Worm (Caenorhabditis elegans) whole organism, late embryonic: ENCODE data around the gene ints-11.
A peak's percentile ranks its signal among the peaks of the same experiment; 100 is the strongest.

ENCODE experiments used
- C08G9.2 ChIP-seq: sonication (generic microtip); optimal IDR thresholded peaks from 2 replicates; lab custom pipeline; 2016; ENCODE audit warnings: mild to moderate bottlenecking, missing genetic modification characterization, moderate library complexity, missing compliant biosample characterization
- F13H6.1 ChIP-seq: sonication (generic microtip); optimal IDR thresholded peaks from 2 replicates; lab custom pipeline; 2016; ENCODE audit warnings: missing genetic modification characterization, missing compliant biosample characterization
- K02D7.2 ChIP-seq: sonication (generic microtip); optimal IDR thresholded peaks from 2 replicates; lab custom pipeline; 2017; ENCODE audit warnings: mild to moderate bottlenecking, missing genetic modification characterization, missing compliant biosample characterization
- K09A11.1 ChIP-seq: sonication (generic microtip); optimal IDR thresholded peaks from 2 replicates; lab custom pipeline; 2017; ENCODE audit warnings: antibody characterized with exemption, mild to moderate bottlenecking, missing genetic modification characterization, missing compliant biosample characterization; ENCODE audit not compliant: insufficient read depth
- T23F11.4 ChIP-seq: fragments of 200-800 bp; sonication (Bioruptor generic); optimal IDR thresholded peaks from 2 replicates; lab custom pipeline; 2018; ENCODE audit warnings: mild to moderate bottlenecking, missing genetic modification characterization, missing compliant biosample characterization
- Y22D7AL.16 ChIP-seq: sonication (generic microtip); optimal IDR thresholded peaks from 2 replicates; lab custom pipeline; 2016; ENCODE audit warnings: missing genetic modification characterization, missing compliant biosample characterization
- ahr-1 ChIP-seq: sonication (generic microtip); optimal IDR thresholded peaks from 2 replicates; lab custom pipeline; 2016; ENCODE audit warnings: missing genetic modification characterization, missing compliant biosample characterization
- ceh-18 ChIP-seq: sonication (generic microtip); optimal IDR thresholded peaks from 2 replicates; lab custom pipeline; 2016; ENCODE audit warnings: missing genetic modification characterization, missing compliant biosample characterization
- ceh-19 ChIP-seq: fragments of 200-800 bp; sonication (Bioruptor generic); optimal IDR thresholded peaks from 2 replicates; lab custom pipeline; 2018; ENCODE audit warnings: mild to moderate bottlenecking, missing genetic modification characterization, missing compliant biosample characterization
- ceh-2 ChIP-seq: sonication (generic microtip); optimal IDR thresholded peaks from 2 replicates; lab custom pipeline; 2016; ENCODE audit warnings: missing genotype, missing genetic modification characterization, missing compliant biosample characterization
- ceh-22 ChIP-seq: sonication (generic microtip); optimal IDR thresholded peaks from 2 replicates; lab custom pipeline; 2017; ENCODE audit warnings: missing biosample characterization, missing genetic modification characterization
- ceh-24 ChIP-seq: sonication (generic microtip); optimal IDR thresholded peaks from 2 replicates; lab custom pipeline; 2016; ENCODE audit warnings: mild to moderate bottlenecking, missing genetic modification characterization, missing compliant biosample characterization
- ceh-31 ChIP-seq: sonication (generic microtip); optimal IDR thresholded peaks from 2 replicates; lab custom pipeline; 2016; ENCODE audit warnings: missing genetic modification characterization, missing compliant biosample characterization
- ceh-34 ChIP-seq: sonication (generic microtip); optimal IDR thresholded peaks from 2 replicates; lab custom pipeline; 2016; ENCODE audit warnings: mild to moderate bottlenecking, missing genetic modification characterization, missing compliant biosample characterization
- ceh-45 ChIP-seq: fragments of 200-800 bp; sonication (Bioruptor generic); IDR thresholded peaks from 2 replicates; pipeline ENCODE4 v1.3.6; 2022; ENCODE audit warnings: missing genetic modification reagents, missing genetic modification characterization, missing compliant biosample characterization
- ceh-48 ChIP-seq: sonication (generic microtip); optimal IDR thresholded peaks from 2 replicates; lab custom pipeline; 2016; ENCODE audit warnings: missing genetic modification characterization, inconsistent platforms, missing compliant biosample characterization
- ceh-9 ChIP-seq: sonication (generic microtip); optimal IDR thresholded peaks from 2 replicates; lab custom pipeline; 2016; ENCODE audit warnings: mild to moderate bottlenecking, missing genetic modification characterization, inconsistent platforms, missing compliant biosample characterization
- che-1 ChIP-seq: sonication (generic microtip); optimal IDR thresholded peaks from 2 replicates; lab custom pipeline; 2016; ENCODE audit warnings: mild to moderate bottlenecking, missing genetic modification characterization, missing compliant biosample characterization
- elt-2 ChIP-seq: sonication (generic microtip); optimal IDR thresholded peaks from 2 replicates; lab custom pipeline; 2016; ENCODE audit warnings: missing genetic modification reagents, missing genetic modification characterization, missing compliant biosample characterization
- ets-4 ChIP-seq: sonication (generic microtip); optimal IDR thresholded peaks from 2 replicates; lab custom pipeline; 2016; ENCODE audit warnings: missing genetic modification characterization, missing compliant biosample characterization
- eyg-1 ChIP-seq: sonication (generic microtip); optimal IDR thresholded peaks from 2 replicates; lab custom pipeline; 2016; ENCODE audit warnings: missing genotype, missing genetic modification characterization, missing compliant biosample characterization
- fax-1 ChIP-seq: sonication (generic microtip); optimal IDR thresholded peaks from 2 replicates; lab custom pipeline; 2016; ENCODE audit warnings: missing genotype, missing genetic modification characterization, missing compliant biosample characterization
- gmeb-2 ChIP-seq: sonication (generic microtip); optimal IDR thresholded peaks from 2 replicates; lab custom pipeline; 2016; ENCODE audit warnings: missing genetic modification characterization, inconsistent platforms, missing compliant biosample characterization
- hlh-13 ChIP-seq: fragments of 200-800 bp; sonication (Bioruptor generic); optimal IDR thresholded peaks from 2 replicates; lab custom pipeline; 2018; ENCODE audit warnings: mild to moderate bottlenecking, missing genetic modification characterization, missing compliant biosample characterization
- hlh-15 ChIP-seq: sonication (generic microtip); optimal IDR thresholded peaks from 2 replicates; lab custom pipeline; 2016; ENCODE audit warnings: missing genetic modification characterization, missing compliant biosample characterization
- hlh-8 ChIP-seq: sonication (generic microtip); optimal IDR thresholded peaks from 2 replicates; lab custom pipeline; 2016; ENCODE audit warnings: missing genotype, missing genetic modification characterization, missing compliant biosample characterization
- lim-6 ChIP-seq: sonication (generic microtip); optimal IDR thresholded peaks from 2 replicates; lab custom pipeline; 2016; ENCODE audit warnings: missing genetic modification characterization, missing compliant biosample characterization
- lin-11 ChIP-seq: fragments of 200-800 bp; sonication (Bioruptor generic); optimal IDR thresholded peaks from 2 replicates; lab custom pipeline; 2018; ENCODE audit warnings: mild to moderate bottlenecking, missing genetic modification characterization, missing compliant biosample characterization
- madf-2 ChIP-seq: sonication (generic microtip); optimal IDR thresholded peaks from 2 replicates; lab custom pipeline; 2017; ENCODE audit warnings: missing genetic modification characterization, missing compliant biosample characterization
- mec-3 ChIP-seq: sonication (generic microtip); optimal IDR thresholded peaks from 2 replicates; lab custom pipeline; 2016; ENCODE audit warnings: borderline replicate concordance, missing genetic modification characterization, missing compliant biosample characterization
- nhr-232 ChIP-seq: sonication (generic microtip); optimal IDR thresholded peaks from 2 replicates; lab custom pipeline; 2016; ENCODE audit warnings: missing genetic modification characterization, missing compliant biosample characterization
- npax-4 ChIP-seq: sonication (generic microtip); optimal IDR thresholded peaks from 2 replicates; lab custom pipeline; 2016; ENCODE audit warnings: missing genetic modification characterization, missing compliant biosample characterization
- odd-2 ChIP-seq: sonication (generic microtip); optimal IDR thresholded peaks from 2 replicates; lab custom pipeline; 2017; ENCODE audit warnings: antibody characterized with exemption, mild to moderate bottlenecking, missing genetic modification characterization, missing compliant biosample characterization
- pag-3 ChIP-seq: sonication (generic microtip); optimal IDR thresholded peaks from 2 replicates; lab custom pipeline; 2016; ENCODE audit warnings: missing compliant biosample characterization, missing genetic modification characterization, borderline replicate concordance
- pat-9 ChIP-seq: fragments of 200-800 bp; sonication (Bioruptor generic); optimal IDR thresholded peaks from 2 replicates; lab custom pipeline; 2018; ENCODE audit warnings: mild to moderate bottlenecking, missing genetic modification characterization, moderate library complexity, missing compliant biosample characterization
- pax-1 ChIP-seq: fragments of 150-350 bp; optimal IDR thresholded peaks from 2 replicates; lab custom pipeline; 2014; ENCODE audit warnings: missing biosample characterization, missing genetic modification characterization
- pha-2 ChIP-seq: sonication (generic microtip); optimal IDR thresholded peaks from 2 replicates; lab custom pipeline; 2017; ENCODE audit warnings: mild to moderate bottlenecking, missing genetic modification characterization, missing compliant biosample characterization
- pha-4 ChIP-seq: fragments of 150-350 bp; optimal IDR thresholded peaks from 2 replicates; lab custom pipeline; 2018; ENCODE audit warnings: missing biosample characterization, missing genetic modification reagents, missing genetic modification characterization
- pqm-1 ChIP-seq: sonication (generic microtip); optimal IDR thresholded peaks from 2 replicates; lab custom pipeline; 2016; ENCODE audit warnings: missing genetic modification characterization, missing compliant biosample characterization
- pros-1 ChIP-seq: fragments of 150-350 bp; optimal IDR thresholded peaks from 2 replicates; lab custom pipeline; 2014; ENCODE audit warnings: missing biosample characterization, missing genetic modification reagents, missing genetic modification characterization
- ref-2 ChIP-seq: sonication (generic microtip); optimal IDR thresholded peaks from 2 replicates; lab custom pipeline; 2016; ENCODE audit warnings: missing genetic modification characterization, missing compliant biosample characterization
- sdc-2 ChIP-seq: sonication (generic microtip); optimal IDR thresholded peaks from 2 replicates; lab custom pipeline; 2016; ENCODE audit warnings: missing genotype, missing genetic modification characterization, missing compliant biosample characterization
- sox-2 ChIP-seq: fragments of 200-800 bp; sonication (Bioruptor generic); IDR thresholded peaks from 2 replicates; pipeline ENCODE4 v1.3.6; 2022; ENCODE audit warnings: missing genetic modification reagents, missing genetic modification characterization, missing compliant biosample characterization
- sox-4 ChIP-seq: sonication (generic microtip); optimal IDR thresholded peaks from 2 replicates; lab custom pipeline; 2017; ENCODE audit warnings: mild to moderate bottlenecking, missing genetic modification characterization, inconsistent platforms, missing compliant biosample characterization
- syd-9 ChIP-seq: sonication (generic microtip); optimal IDR thresholded peaks from 2 replicates; lab custom pipeline; 2016; ENCODE audit warnings: mild to moderate bottlenecking, missing genetic modification characterization, moderate library complexity, missing compliant biosample characterization
- tbx-7 ChIP-seq: sonication (generic microtip); optimal IDR thresholded peaks from 2 replicates; lab custom pipeline; 2016; ENCODE audit warnings: missing genotype, missing genetic modification characterization, missing compliant biosample characterization
- unc-42 ChIP-seq: sonication (generic microtip); optimal IDR thresholded peaks from 2 replicates; lab custom pipeline; 2016; ENCODE audit warnings: missing genotype, missing genetic modification characterization, missing compliant biosample characterization
- unc-55 ChIP-seq: sonication (generic microtip); optimal IDR thresholded peaks from 2 replicates; lab custom pipeline; 2017; ENCODE audit warnings: missing biosample characterization, missing genetic modification reagents, missing genetic modification characterization
- zip-5 ChIP-seq: sonication (generic microtip); optimal IDR thresholded peaks from 2 replicates; lab custom pipeline; 2016; ENCODE audit warnings: missing genetic modification characterization, missing compliant biosample characterization

Gene ints-11

DNA sequence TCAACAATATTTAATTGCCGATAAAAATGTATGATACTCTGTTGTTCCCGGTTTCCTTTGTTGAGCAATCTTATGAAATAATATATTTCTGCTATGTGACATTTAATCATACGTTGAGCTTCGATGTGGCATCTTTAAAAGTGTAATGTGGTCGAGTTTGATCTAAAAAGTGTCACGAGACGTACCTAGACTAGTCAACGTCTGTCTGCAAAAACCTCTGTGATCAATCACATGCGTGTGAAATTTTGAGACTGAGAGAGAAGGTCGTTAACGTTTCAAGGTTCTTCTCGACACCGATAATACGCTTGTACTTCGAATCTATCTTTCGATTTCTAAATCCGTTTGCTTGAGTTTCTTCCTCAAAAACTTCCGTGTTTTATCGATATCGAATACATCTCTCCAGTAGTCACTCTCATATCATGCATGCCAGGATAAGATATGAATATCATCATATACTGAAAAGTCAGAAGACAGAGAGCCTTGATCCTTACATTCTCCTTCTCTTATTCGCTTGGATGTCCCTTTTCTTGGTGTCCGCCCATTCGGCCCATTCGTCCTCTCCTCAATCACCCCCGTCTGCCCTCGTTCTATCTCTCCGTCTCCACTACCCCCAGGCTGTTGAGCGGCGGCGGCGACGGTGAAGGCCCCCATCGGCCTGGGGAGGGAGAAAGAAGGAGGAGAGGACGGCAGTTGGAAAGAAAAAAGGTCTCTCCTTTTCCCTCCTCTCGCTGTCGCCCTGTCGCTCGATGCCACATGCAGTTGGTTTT, 14.8 kb downstream of the ints-11 start (continued):
- TF ChIP-seq ceh-2 (tag; lab: Kevin White, UChicago): no peak
- no peak for TF ChIP-seq tbx-7 (tag; lab: Kevin White, UChicago)
- TF ChIP-seq lin-11 (tag; lab: Kevin White, UChicago): peak; percentile 33
- TF ChIP-seq madf-2 (tag; lab: Kevin White, UChicago): no peak
- peak; percentile 58 for TF ChIP-seq ceh-18 (tag; lab: Kevin White, UChicago)
- TF ChIP-seq eyg-1 (tag; lab: Kevin White, UChicago): no peak
- TF ChIP-seq che-1 (tag; lab: Kevin White, UChicago): peak; percentile 57
- TF ChIP-seq ceh-31 (tag; lab: Kevin White, UChicago): peak; percentile 66
- TF ChIP-seq zip-5 (tag; lab: Kevin White, UChicago): no peak
- no peak for TF ChIP-seq fax-1 (tag; lab: Kevin White, UChicago)
- TF ChIP-seq hlh-13 (GFP tag; lab: Kevin White, UChicago): no peak
- TF ChIP-seq pha-2 (tag; lab: Kevin White, UChicago): peak; percentile 1
- TF ChIP-seq hlh-15: no peak
- TF ChIP-seq hlh-8 (tag; lab: Kevin White, UChicago): peak; percentile 12
- TF ChIP-seq lim-6 (tag; lab: Kevin White, UChicago): no peak
- no peak for TF ChIP-seq pag-3
- no peak for TF ChIP-seq ceh-19 (GFP tag; lab: Kevin White, UChicago)
- TF ChIP-seq pqm-1 (tag; lab: Kevin White, UChicago): peak; percentile 38
- peak; percentile 70 for TF ChIP-seq syd-9
- no peak for TF ChIP-seq gmeb-2 (tag; lab: Kevin White, UChicago)
- TF ChIP-seq sdc-2: peak; percentile 72
- TF ChIP-seq ahr-1 (tag; lab: Kevin White, UChicago): no peak
- no peak for TF ChIP-seq Y22D7AL.16 (tag; lab: Kevin White, UChicago)
- TF ChIP-seq F13H6.1: peak; percentile 19
- no peak for TF ChIP-seq unc-55
- TF ChIP-seq pha-4 (tag; lab: Kevin White, UChicago): no peak
- no peak for TF ChIP-seq ceh-24 (tag; lab: Kevin White, UChicago)
- TF ChIP-seq ceh-9 (tag; lab: Kevin White, UChicago): no peak
- peak; percentile 31 for TF ChIP-seq C08G9.2
- TF ChIP-seq npax-4 (tag; lab: Kevin White, UChicago): no peak
- TF ChIP-seq unc-42 (tag; lab: Kevin White, UChicago): peak; percentile 1
- no peak for TF ChIP-seq K09A11.1 (tag; lab: Kevin White, UChicago)
- TF ChIP-seq ceh-34 (tag; lab: Kevin White, UChicago): peak; percentile 63
- TF ChIP-seq elt-2: no peak
- TF ChIP-seq ets-4: no peak
- peak; percentile 16 for TF ChIP-seq ceh-48 (tag; lab: Kevin White, UChicago)
- TF ChIP-seq pat-9: no peak
- TF ChIP-seq ceh-22: no peak
- no peak for TF ChIP-seq pax-1 (tag; lab: Kevin White, UChicago)
- TF ChIP-seq T23F11.4 (GFP tag; lab: Kevin White, UChicago): peak; percentile 57
- peak; percentile 52 for TF ChIP-seq pros-1 (tag; lab: Kevin White, UChicago)
- no peak for TF ChIP-seq odd-2 (tag; lab: Kevin White, UChicago)
- TF ChIP-seq mec-3 (tag; lab: Kevin White, UChicago): peak; percentile 43
- TF ChIP-seq ref-2 (tag; lab: Kevin White, UChicago): peak; percentile 45
- no peak for TF ChIP-seq K02D7.2 (tag; lab: Kevin White, UChicago)
- TF ChIP-seq ceh-45 (GFP tag; lab: Robert Waterston, UW): peak; percentile 49; the same call in 1 of the 2 replicates
- peak; percentile 63 for TF ChIP-seq sox-4
- TF ChIP-seq sox-2 (GFP tag; lab: Robert Waterston, UW): no peak
- TF ChIP-seq nhr-232 (tag; lab: Kevin White, UChicago): peak; percentile 39
